Worm (Caenorhabditis elegans): ENCODE results near the gene T01G5.7.

The T01G5.7 gene

ce11 chrV:15068378-15068777 lies 43.4 kb upstream of the T01G5.7 start, which contains the start of gene dnj-3:
Gene dnj-3 (plus strand): TSS chrV:15068678.
- TF ChIP-seq nhr-120 (GFP tag; IDR thresholded peaks at IDR 0.05): no peak
- TF ChIP-seq let-526 (GFP tag; IDR thresholded peaks at IDR 0.05): no peak
- no peak for TF ChIP-seq B0035.1 (tag; optimal IDR thresholded peaks at IDR 0.05)

ce11 chrV:15069435-15069985 lies 42.2 kb upstream of the T01G5.7 start:
- TF ChIP-seq him-1 (tag; optimal IDR thresholded peaks at IDR 0.05) (no peak), lsl-1 (GFP tag; optimal IDR thresholded peaks at IDR 0.05) (peak; percentile 62), D2030.7 (GFP tag; IDR thresholded peaks at IDR 0.05) (peak; percentile 42; the same call in 1 of the 2 replicates)

- TF ChIP-seq rec-8 (tag; optimal IDR thresholded peaks at IDR 0.05) (no peak), pha-4 (tag; optimal IDR thresholded peaks at IDR 0.05) (no peak), C06A6.2 (GFP tag; conservative IDR thresholded peaks at IDR 0.05) (no peak; the same call in 1 of the 2 replicates), egrh-3 (GFP tag; IDR thresholded peaks at IDR 0.05) (0 out of 2 replicates have a peak, but pooled peaks have one; percentile 15), die-1 (tag; optimal IDR thresholded peaks at IDR 0.05) (no peak), ceh-79 (tag; optimal IDR thresholded peaks at IDR 0.05) (no peak), zfh-2 (GFP tag; conservative IDR thresholded peaks at IDR 0.05) (peak; percentile 53; the same call in 1 of the 2 replicates), tbp1 (GFP tag; optimal IDR thresholded peaks at IDR 0.05) (peak; percentile 10), F10E7.11 (tag; optimal IDR thresholded peaks at IDR 0.05) (no peak), lin-54 (GFP tag; optimal IDR thresholded peaks at IDR 0.05) (no peak), snpc-4 (GFP tag; optimal IDR thresholded peaks at IDR 0.05) (no peak), snpc-4 (tag; optimal IDR thresholded peaks at IDR 0.05) (peak in 2 of 4 experiments; percentile 34 to 55), sptf-2 (GFP tag; optimal IDR thresholded peaks at IDR 0.05) (no peak), ztf-18 (tag; optimal IDR thresholded peaks at IDR 0.05) (peak; percentile 29), nhr-80 (tag; optimal IDR thresholded peaks at IDR 0.05) (no peak), ceh-27 (GFP tag; optimal IDR thresholded peaks at IDR 0.05) (peak; percentile 13), F57A8.1 (GFP tag; optimal IDR thresholded peaks at IDR 0.05) (no peak), egl-18 (GFP tag; IDR thresholded peaks at IDR 0.05) (no peak), madf-10 (tag; optimal IDR thresholded peaks at IDR 0.05) (peak; percentile 20), B0336.3 (GFP tag; IDR thresholded peaks at IDR 0.05) (peak; percentile 39; the same call in 1 of the 2 replicates), madf-3 (GFP tag; IDR thresholded peaks at IDR 0.05) (no peak), K11D2.4 (GFP tag; IDR thresholded peaks at IDR 0.05) (peak; percentile 56; the same call in 1 of the 2 replicates), attf-5 (GFP tag; optimal IDR thresholded peaks at IDR 0.05) (peak; percentile 38), lir-1 (GFP tag; conservative IDR thresholded peaks at IDR 0.05) (no peak), mcd-1 (GFP tag; IDR thresholded peaks at IDR 0.05) (peak; percentile 51), K12H6.12 (tag; optimal IDR thresholded peaks at IDR 0.05) (peak; percentile 89), Y53G8AR.9 (GFP tag; conservative IDR thresholded peaks at IDR 0.05) (no peak), F55B11.4 (tag; optimal IDR thresholded peaks at IDR 0.05; ENCODE audit: borderline replicate concordance, insufficient read depth) (no peak), hmg-1.2 (GFP tag; IDR thresholded peaks at IDR 0.05) (peak; percentile 69), lag-1 (GFP tag; IDR thresholded peaks at IDR 0.05) (no peak), mxl-1 (tag; optimal IDR thresholded peaks at IDR 0.05) (no peak), nfya-1 (tag; optimal IDR thresholded peaks at IDR 0.05; ENCODE audit: borderline replicate concordance, insufficient read depth) (no peak), cebp-1 (GFP tag; IDR thresholded peaks at IDR 0.05) (no peak), cebp-1 (tag; optimal IDR thresholded peaks at IDR 0.05) (peak; percentile 67), lin-40 (tag; optimal IDR thresholded peaks at IDR 0.05) (peak; percentile 76)
Observed at ce11 chrV:15071015-15071810, 40.5 kb upstream of the T01G5.7 start, which contains the start of gene unc-76. Gene unc-76 (plus strand): TSS chrV:15071760.
